Fruit fly (Drosophila melanogaster) whole organism, embryonic: ENCODE results near the gene caz.

Experiments used
- CG11560 ChIP-seq: fragments of 200-800 bp; sonication (Bioruptor generic); IDR thresholded peaks from 3 replicates; pipeline ENCODE4 v1.3.6; 2022; ENCODE audit warnings: missing biosample characterization, missing genetic modification characterization
- CG11696 ChIP-seq: fragments of 200-800 bp; sonication (Bioruptor generic); IDR thresholded peaks from 2 replicates; pipeline ENCODE4 v1.3.6; 2022; ENCODE audit warnings: missing biosample characterization, missing genetic modification characterization
- CG12236 ChIP-seq: fragments of 200-800 bp; sonication (Bioruptor generic); optimal IDR thresholded peaks from 2 replicates; lab custom pipeline; 2016; ENCODE audit warnings: missing biosample characterization, missing genetic modification characterization
- CG12769 ChIP-seq: fragments of 200-800 bp; sonication (Bioruptor generic); optimal IDR thresholded peaks from 2 replicates; lab custom pipeline; 2019; ENCODE audit warnings: missing biosample characterization, mild to moderate bottlenecking, missing genetic modification characterization, moderate library complexity
- CG17359 ChIP-seq: fragments of 200-800 bp; sonication (Bioruptor generic); optimal IDR thresholded peaks from 3 replicates; lab custom pipeline; 2018; ENCODE audit warnings: missing biosample characterization, mild to moderate bottlenecking, missing genetic modification characterization, moderate library complexity
- CG17385 ChIP-seq: fragments of 200-800 bp; sonication (Bioruptor generic); optimal IDR thresholded peaks from 3 replicates; lab custom pipeline; 2018; ENCODE audit warnings: missing biosample characterization, mild to moderate bottlenecking, missing genetic modification characterization
- CG18476 ChIP-seq: fragments of 200-800 bp; sonication (Bioruptor generic); optimal IDR thresholded peaks from 2 replicates; lab custom pipeline; 2016; ENCODE audit warnings: missing biosample characterization, mild to moderate bottlenecking, missing genetic modification characterization
- CG18619 ChIP-seq: fragments of 200-800 bp; sonication (Bioruptor generic); optimal IDR thresholded peaks from 3 replicates; lab custom pipeline; 2017; ENCODE audit warnings: missing biosample characterization, mild to moderate bottlenecking, missing genetic modification characterization
- CG30403 ChIP-seq: fragments of 200-800 bp; sonication (Bioruptor generic); optimal IDR thresholded peaks from 3 replicates; lab custom pipeline; 2016; ENCODE audit warnings: missing biosample characterization, missing genetic modification characterization
- CG31365 ChIP-seq: fragments of 200-800 bp; sonication (Bioruptor generic); optimal IDR thresholded peaks from 2 replicates; lab custom pipeline; 2018; ENCODE audit warnings: missing biosample characterization, mild to moderate bottlenecking, missing genetic modification characterization
- CG31441 ChIP-seq: fragments of 200-800 bp; sonication (Bioruptor generic); IDR thresholded peaks from 2 replicates; pipeline ENCODE4 v1.3.6; 2022; ENCODE audit warnings: missing biosample characterization, missing genetic modification characterization
- CG3163 ChIP-seq: fragments of 200-800 bp; sonication (Bioruptor generic); optimal IDR thresholded peaks from 3 replicates; lab custom pipeline; 2016; ENCODE audit warnings: missing biosample characterization, missing genetic modification characterization
- CG34224 ChIP-seq: fragments of 200-800 bp; sonication (Bioruptor generic); IDR thresholded peaks from 3 replicates; pipeline ENCODE4 v1.3.6; 2022; ENCODE audit warnings: missing biosample characterization, missing genetic modification characterization; ENCODE audit not compliant: partially characterized antibody
- CG6683 ChIP-seq: fragments of 200-800 bp; sonication (Bioruptor generic); optimal IDR thresholded peaks from 2 replicates; lab custom pipeline; 2017; ENCODE audit warnings: missing biosample characterization, mild to moderate bottlenecking, missing genetic modification characterization, missing genetic modification reagents
- CG6791 ChIP-seq: fragments of 200-800 bp; sonication (Bioruptor generic); IDR thresholded peaks from 3 replicates; pipeline ENCODE4 v1.3.6; 2022; ENCODE audit warnings: missing biosample characterization, missing genetic modification characterization; ENCODE audit not compliant: partially characterized antibody
- CG7745 ChIP-seq: fragments of 200-800 bp; sonication (Bioruptor generic); optimal IDR thresholded peaks from 2 replicates; lab custom pipeline; 2018; ENCODE audit warnings: missing biosample characterization, mild to moderate bottlenecking, missing genetic modification characterization, moderate library complexity
- CG7786 ChIP-seq: fragments of 200-800 bp; sonication (Bioruptor generic); optimal IDR thresholded peaks from 2 replicates; lab custom pipeline; 2016; ENCODE audit warnings: missing biosample characterization, missing genetic modification characterization
- CG8290 ChIP-seq, 3 experiments: fragments of 200-800 bp; sonication (Bioruptor generic); optimal IDR thresholded peaks; 2 replicates each; lab custom pipeline; 2016 to 2019; ENCODE audit warnings: missing biosample characterization in 3 of 3, missing genetic modification characterization in 3 of 3, mild to moderate bottlenecking in 2 of 3, moderate library complexity in 1 of 3
- CG8478 ChIP-seq: fragments of >200 bp; optimal IDR thresholded peaks from 2 replicates; lab custom pipeline; 2018
- CG9215 ChIP-seq: fragments of 200-800 bp; sonication (Bioruptor generic); IDR thresholded peaks from 2 replicates; pipeline ENCODE4 v1.3.6; 2022; ENCODE audit warnings: missing biosample characterization, missing genetic modification characterization
- CTCF ChIP-seq: fragments of 200-800 bp; sonication (Bioruptor generic); optimal IDR thresholded peaks from 2 replicates; lab custom pipeline; 2017; ENCODE audit warnings: missing biosample characterization, mild to moderate bottlenecking, missing genetic modification characterization, moderate library complexity
- Deaf1 ChIP-seq: fragments of 200-800 bp; optimal IDR thresholded peaks from 3 replicates; lab custom pipeline; 2019; ENCODE audit warnings: missing biosample characterization, mild to moderate bottlenecking, missing genetic modification characterization, moderate library complexity
- Doc3 ChIP-seq: fragments of 200-800 bp; sonication (Bioruptor generic); IDR thresholded peaks from 3 replicates; pipeline ENCODE4 v1.3.6; 2022; ENCODE audit warnings: missing biosample characterization, missing genetic modification characterization; ENCODE audit not compliant: partially characterized antibody
- Eip74EF ChIP-seq, 2 experiments: fragments of 200-800 bp in 1 of 2; fragments of >200 bp in 1 of 2; sonication (Bioruptor generic) in 1 of 2; optimal IDR thresholded peaks; 2 replicates each; lab custom pipeline; 2017 to 2019; ENCODE audit warnings: missing biosample characterization in 2 of 2, missing genetic modification characterization in 2 of 2, mild to moderate bottlenecking in 1 of 2, moderate library complexity in 1 of 2
- HLH4C ChIP-seq: fragments of 200-800 bp; sonication (Bioruptor generic); IDR thresholded peaks from 3 replicates; pipeline ENCODE4 v1.3.6; 2022; ENCODE audit warnings: missing biosample characterization, missing genetic modification characterization; ENCODE audit not compliant: partially characterized antibody
- HmgZ ChIP-seq: fragments of 200-800 bp; sonication (Bioruptor generic); optimal IDR thresholded peaks from 2 replicates; lab custom pipeline; 2018; ENCODE audit warnings: missing biosample characterization, mild to moderate bottlenecking, missing genetic modification characterization
- Hr51 ChIP-seq, 2 experiments: fragments of 200-800 bp; sonication (Bioruptor generic); optimal IDR thresholded peaks; 2 replicates in 1 of 2; 3 replicates in 1 of 2; lab custom pipeline; 2016 to 2018; ENCODE audit warnings: missing biosample characterization in 2 of 2, missing genetic modification characterization in 2 of 2, mild to moderate bottlenecking in 1 of 2, moderate library complexity in 1 of 2
- Max ChIP-seq: fragments of 200-800 bp; sonication (Bioruptor generic); optimal IDR thresholded peaks from 2 replicates; lab custom pipeline; 2016; ENCODE audit warnings: missing biosample characterization, mild to moderate bottlenecking, missing genetic modification characterization
- NFAT ChIP-seq: fragments of 200-800 bp; sonication (Bioruptor generic); IDR thresholded peaks from 2 replicates; pipeline ENCODE4 v1.3.6; 2022; ENCODE audit warnings: missing biosample characterization, missing genetic modification characterization
- Poxn ChIP-seq: fragments of 200-800 bp; sonication (Bioruptor generic); IDR thresholded peaks from 2 replicates; pipeline ENCODE4 v1.3.6; 2022; ENCODE audit warnings: missing biosample characterization, missing genetic modification characterization
- Rfx ChIP-seq: fragments of 200-800 bp; sonication (Bioruptor generic); IDR thresholded peaks from 2 replicates; pipeline ENCODE4 v1.3.6; 2022; ENCODE audit warnings: missing biosample characterization, missing genetic modification characterization
- Sox100B ChIP-seq: fragments of 200-800 bp; sonication (Bioruptor generic); optimal IDR thresholded peaks from 3 replicates; lab custom pipeline; 2018; ENCODE audit warnings: missing biosample characterization, mild to moderate bottlenecking, missing genetic modification characterization
- Ssrp ChIP-seq: fragments of 200-800 bp; sonication (Bioruptor generic); optimal IDR thresholded peaks from 2 replicates; lab custom pipeline; 2018; ENCODE audit warnings: missing biosample characterization, mild to moderate bottlenecking, missing genetic modification characterization, moderate library complexity
- bbx ChIP-seq: fragments of 200-800 bp; sonication (Bioruptor generic); IDR thresholded peaks from 2 replicates; pipeline ENCODE4 v1.3.6; 2022; ENCODE audit warnings: missing biosample characterization, missing genetic modification characterization; ENCODE audit not compliant: partially characterized antibody
- bcd ChIP-seq: fragments of 200-800 bp; sonication (Bioruptor generic); optimal IDR thresholded peaks from 2 replicates; lab custom pipeline; 2017; ENCODE audit warnings: missing biosample characterization, mild to moderate bottlenecking, missing genetic modification characterization
- chm ChIP-seq: fragments of 200-800 bp; sonication (Bioruptor generic); IDR thresholded peaks from 2 replicates; pipeline ENCODE4 v1.3.6; 2022; ENCODE audit warnings: missing biosample characterization, missing genetic modification characterization
- chn ChIP-seq: fragments of 200-800 bp; sonication (Bioruptor generic); optimal IDR thresholded peaks from 2 replicates; lab custom pipeline; 2016; ENCODE audit warnings: missing biosample characterization, missing genetic modification characterization
- eve ChIP-seq, 2 experiments: fragments of >200 bp; optimal IDR thresholded peaks; 2 replicates each; lab custom pipeline; 2017; ENCODE audit warnings: missing biosample characterization in 2 of 2, missing genetic modification characterization in 2 of 2
- fd3F ChIP-seq: fragments of 200-800 bp; sonication (Bioruptor generic); optimal IDR thresholded peaks from 2 replicates; lab custom pipeline; 2018; ENCODE audit warnings: missing biosample characterization, mild to moderate bottlenecking, missing genetic modification characterization, moderate library complexity
- fru ChIP-seq: fragments of >200 bp; optimal IDR thresholded peaks from 2 replicates; lab custom pipeline; 2017
- gce ChIP-seq: fragments of 200-800 bp; sonication (Bioruptor generic); IDR thresholded peaks from 3 replicates; pipeline ENCODE4 v1.3.6; 2022; ENCODE audit warnings: missing biosample characterization, missing genetic modification characterization
- hth ChIP-seq: fragments of >200 bp; optimal IDR thresholded peaks from 2 replicates; lab custom pipeline; 2017; ENCODE audit warnings: inconsistent platforms
- ken ChIP-seq: fragments of 200-800 bp; sonication (Bioruptor generic); IDR thresholded peaks from 3 replicates; pipeline ENCODE4 v1.3.6; 2022; ENCODE audit warnings: missing biosample characterization, missing genetic modification characterization
- mam ChIP-seq: fragments of 200-800 bp; sonication (Bioruptor generic); optimal IDR thresholded peaks from 3 replicates; lab custom pipeline; 2016; ENCODE audit warnings: missing biosample characterization, missing genetic modification characterization
- mirr ChIP-seq: fragments of 200-800 bp; sonication (Bioruptor generic); optimal IDR thresholded peaks from 3 replicates; lab custom pipeline; 2018; ENCODE audit warnings: missing biosample characterization, mild to moderate bottlenecking, missing genetic modification characterization
- phol ChIP-seq: fragments of 200-800 bp; sonication (Bioruptor generic); optimal IDR thresholded peaks from 3 replicates; lab custom pipeline; 2018; ENCODE audit warnings: missing biosample characterization, mild to moderate bottlenecking, missing genetic modification characterization, moderate library complexity
- pros ChIP-seq: fragments of 200-800 bp; sonication (Bioruptor generic); optimal IDR thresholded peaks from 3 replicates; lab custom pipeline; 2019; ENCODE audit warnings: missing biosample characterization, mild to moderate bottlenecking, missing genetic modification characterization, moderate library complexity
- psq ChIP-seq: fragments of 200-800 bp; sonication (Bioruptor generic); optimal IDR thresholded peaks from 2 replicates; lab custom pipeline; 2017; ENCODE audit warnings: missing biosample characterization, missing genetic modification characterization
- vvl ChIP-seq: fragments of 200-800 bp; sonication (Bioruptor generic); IDR thresholded peaks from 2 replicates; pipeline ENCODE4 v1.3.6; 2022; ENCODE audit warnings: missing biosample characterization, missing genetic modification characterization
- wdn ChIP-seq: fragments of 200-800 bp; sonication (Bioruptor generic); IDR thresholded peaks from 2 replicates; pipeline ENCODE4 v1.3.6; 2022; ENCODE audit warnings: missing biosample characterization, missing genetic modification characterization

caz gene

dm6 chrX:16279340-16279941 lies 9.2 kb upstream of the caz start (continued):
- TF ChIP-seq fru (lab: Kevin White, UChicago) (no peak), Hr51 (GFP tag; optimal IDR thresholded peaks at IDR 0.05; lab: Kevin White, UChicago) (peak; percentile 14 to 68), Sox100B (GFP tag; lab: Kevin White, UChicago) (peak; percentile 70), NFAT (peak; percentile 80), CG12769 (tag; lab: Kevin White, UChicago) (peak; percentile 89), vvl (GFP tag; lab: Robert Waterston, UW) (peak; percentile 93), CG3163 (GFP tag; lab: Kevin White, UChicago) (no peak), CG6791 (GFP tag; lab: Robert Waterston, UW) (0 out of 3 replicates have a peak, but pooled peaks have one; percentile 35), CG9215 (GFP tag; lab: Robert Waterston, UW) (peak; percentile 89), CG31365 (tag; lab: Kevin White, UChicago) (peak; percentile 10), CG8290 (GFP tag; optimal IDR thresholded peaks at IDR 0.05; lab: Kevin White, UChicago) (peak; percentile 61), CG8290 (tag; optimal IDR thresholded peaks at IDR 0.05; lab: Kevin White, UChicago) (peak; percentile 10 to 90), bcd (peak; percentile 80), HLH4C (GFP tag; lab: Robert Waterston, UW) (0 out of 3 replicates have a peak, but pooled peaks have one; percentile 19), bbx (GFP tag; lab: Robert Waterston, UW) (peak; percentile 18; the same call in 1 of the 2 replicates), mirr (GFP tag; lab: Kevin White, UChicago) (peak; percentile 8), mam (peak; percentile 96), CG11696 (peak; percentile 79), gce (GFP tag; lab: Robert Waterston, UW) (peak; percentile 84), CG6683 (GFP tag; lab: Kevin White, UChicago) (peak; percentile 21), CG8478 (lab: Kevin White, UChicago) (no peak), CG30403 (GFP tag; lab: Kevin White, UChicago) (peak; percentile 74), CG18476 (GFP tag; lab: Kevin White, UChicago) (peak; percentile 16), psq (GFP tag; lab: Kevin White, UChicago) (no peak), chn (GFP tag; lab: Kevin White, UChicago) (peak; percentile 73), CG7745 (no peak), hth (no peak), HmgZ (tag; lab: Kevin White, UChicago) (peak; percentile 27), fd3F (GFP tag; lab: Kevin White, UChicago) (peak; percentile 52), Ssrp (peak; percentile 75), CG18619 (GFP tag; lab: Kevin White, UChicago) (peak; percentile 65), CG17385 (GFP tag; lab: Kevin White, UChicago) (peak; percentile 59), Doc3 (no peak), CG12236 (GFP tag; lab: Kevin White, UChicago) (peak; percentile 24), phol (tag; lab: Kevin White, UChicago) (peak; percentile 82), eve (GFP tag; optimal IDR thresholded peaks at IDR 0.05; lab: Kevin White, UChicago) (peak in 1 of 2 experiments; percentile 84), CG34224 (no peak), CG11560 (peak; percentile 86), CG17359 (tag; lab: Kevin White, UChicago) (peak; percentile 76), CG7786 (GFP tag; lab: Kevin White, UChicago) (peak; percentile 71), Eip74EF (GFP tag; optimal IDR thresholded peaks at IDR 0.05; lab: Kevin White, UChicago) (peak in 1 of 2 experiments; percentile 56), CTCF (peak; percentile 48), Max (GFP tag; lab: Kevin White, UChicago) (peak; percentile 22), CG31441 (GFP tag; lab: Robert Waterston, UW) (peak; percentile 49), Rfx (GFP tag; lab: Robert Waterston, UW) (peak; percentile 94), Poxn (peak; percentile 74), chm (GFP tag; lab: Robert Waterston, UW) (peak; percentile 82), ken (GFP tag; lab: Robert Waterston, UW) (peak; percentile 87), pros (GFP tag; lab: Kevin White, UChicago) (peak; percentile 19), Deaf1 (peak; percentile 43), wdn (GFP tag; lab: Robert Waterston, UW) (peak; percentile 60)
